Fruit fly (Drosophila melanogaster): ENCODE measurements around the gene CG8607.
A peak's percentile ranks its signal among the peaks of the same experiment; 100 is the strongest.

The CG8607 gene

dm6 chr3L:7319768-7320167, at the start of gene CG8607:
TSS of gene CG8607 (plus strand) at chr3L:7320068.
- TF ChIP-seq CG16863 (GFP tag; optimal IDR thresholded peaks at IDR 0.05) = no peak
- no peak for TF ChIP-seq her (GFP tag; optimal IDR thresholded peaks at IDR 0.05)
- no peak for TF ChIP-seq CG8281 (tag; optimal IDR thresholded peaks at IDR 0.05)
- no peak for TF ChIP-seq chn (GFP tag; optimal IDR thresholded peaks at IDR 0.05)
- peak in 1 of 2 experiments; percentile 57 for TF ChIP-seq crp (GFP tag; optimal IDR thresholded peaks at IDR 0.05)
- TF ChIP-seq gro (GFP tag; optimal IDR thresholded peaks at IDR 0.05) = no peak
- peak; percentile 15 for TF ChIP-seq sens (GFP tag)
- no peak for TF ChIP-seq usp (GFP tag; optimal IDR thresholded peaks at IDR 0.05)
- peak; percentile 21 for TF ChIP-seq CG7928 (GFP tag; optimal IDR thresholded peaks at IDR 0.05)
- TF ChIP-seq al (GFP tag; IDR thresholded peaks at IDR 0.05) = no peak
- no peak for TF ChIP-seq eve (GFP tag; optimal IDR thresholded peaks at IDR 0.05)

- TF ChIP-seq dmrt99B (tag; optimal IDR thresholded peaks at IDR 0.05) (peak; percentile 20), tgo (GFP tag; IDR thresholded peaks at IDR 0.05) (peak; percentile 16; the same call in 1 of the 3 replicates), CG13624 (GFP tag; optimal IDR thresholded peaks at IDR 0.05) (no peak), CG11456 (GFP tag; IDR thresholded peaks at IDR 0.05) (no peak), Nf-YB (GFP tag; optimal IDR thresholded peaks at IDR 0.05) (no peak), CG2129 (GFP tag; IDR thresholded peaks at IDR 0.05; ENCODE audit: partially characterized antibody) (no peak), gem (tag; optimal IDR thresholded peaks at IDR 0.05) (peak; percentile 14), lmd (GFP tag; IDR thresholded peaks at IDR 0.05) (peak; percentile 26; the same call in 1 of the 2 replicates), sens (GFP tag) (peak; percentile 74), crp (GFP tag; optimal IDR thresholded peaks at IDR 0.05) (no peak), Drgx (GFP tag; IDR thresholded peaks at IDR 0.05) (peak; percentile 32; the same call in 1 of the 2 replicates), CG11504 (tag; optimal IDR thresholded peaks at IDR 0.05) (peak; percentile 7), danr (GFP tag; IDR thresholded peaks at IDR 0.05) (no peak)
Measured at dm6 chr3L:7283541-7283940, 36.3 kb upstream of the CG8607 start.

dm6 chr3L:7300660-7301059, 19.2 kb upstream of the CG8607 start:
- TF ChIP-seq CG18599 (GFP tag; optimal IDR thresholded peaks at IDR 0.05) = peak; percentile 14
- no peak for TF ChIP-seq CG11560 (tag; IDR thresholded peaks at IDR 0.05)
- TF ChIP-seq CG7839 (tag; optimal IDR thresholded peaks at IDR 0.05) = peak; percentile 1
- no peak for TF ChIP-seq tll (GFP tag; optimal IDR thresholded peaks at IDR 0.05)
- no peak for TF ChIP-seq scrt (GFP tag; optimal IDR thresholded peaks at IDR 0.05)
- peak; percentile 65 for TF ChIP-seq sens (GFP tag)
- TF ChIP-seq CG9727 (GFP tag; optimal IDR thresholded peaks at IDR 0.05) = no peak
- TF ChIP-seq row (GFP tag; IDR thresholded peaks at IDR 0.05) = peak; percentile 22; the same call in 1 of the 3 replicates
- no peak for TF ChIP-seq Poxn (GFP tag; IDR thresholded peaks at IDR 0.05)
- peak; percentile 90 for TF ChIP-seq Ets65A (GFP tag)
- no peak for TF ChIP-seq Dbx (GFP tag; IDR thresholded peaks at IDR 0.05)

- TF ChIP-seq CG4707 (GFP tag; optimal IDR thresholded peaks at IDR 0.05) (no peak), CG8388 (GFP tag; optimal IDR thresholded peaks at IDR 0.05) (no peak), HmgZ (tag; optimal IDR thresholded peaks at IDR 0.05) (no peak), CG3838 (GFP tag; optimal IDR thresholded peaks at IDR 0.05) (no peak), slbo (GFP tag; IDR thresholded peaks at IDR 0.05) (no peak), CkIIα-i1 (GFP tag; IDR thresholded peaks at IDR 0.05) (no peak), Nf-YC (tag; optimal IDR thresholded peaks at IDR 0.05) (no peak), otp (GFP tag; IDR thresholded peaks at IDR 0.05) (0 out of 3 replicates have a peak, but pooled peaks have one; percentile 21), Trl (optimal IDR thresholded peaks at IDR 0.05) (peak; percentile 38 to 58), Trl (GFP tag; optimal IDR thresholded peaks at IDR 0.05) (no peak), CoRest (tag; optimal IDR thresholded peaks at IDR 0.05) (no peak), CG7928 (GFP tag; optimal IDR thresholded peaks at IDR 0.05) (no peak), sens-2 (GFP tag; IDR thresholded peaks at IDR 0.05) (no peak), CG15696 (tag; optimal IDR thresholded peaks at IDR 0.05) (no peak), CG16779 (GFP tag; IDR thresholded peaks at IDR 0.05) (peak; percentile 53; the same call in 1 of the 2 replicates), gsb (GFP tag; IDR thresholded peaks at IDR 0.05) (no peak), crol (GFP tag; IDR thresholded peaks at IDR 0.05) (no peak), B-H2 (GFP tag; optimal IDR thresholded peaks at IDR 0.05) (no peak)
Measured at dm6 chr3L:7312754-7313153, 7.1 kb upstream of the CG8607 start, which contains the start of gene unc-13-4A. TSS of gene unc-13-4A (minus strand) at chr3L:7312896.
